Worm (Caenorhabditis elegans) whole organism, L3 larva: Measurements from ENCODE around the gene C07B5.8.

Experiments
- R02D3.7 ChIP-seq: fragments of 150-350 bp; optimal IDR thresholded peaks from 2 replicates; lab custom pipeline; 2014; ENCODE audit warnings: missing biosample characterization, missing genetic modification characterization
- ZK546.5 ChIP-seq: sonication (generic microtip); optimal IDR thresholded peaks from 2 replicates; lab custom pipeline; 2017; ENCODE audit warnings: missing biosample characterization, missing genetic modification characterization
- aly-2 ChIP-seq: fragments of 150-350 bp; optimal IDR thresholded peaks from 2 replicates; lab custom pipeline; 2014; ENCODE audit warnings: missing biosample characterization, missing genetic modification characterization
- ama-1 ChIP-seq: fragments of 150-350 bp; optimal IDR thresholded peaks from 2 replicates; lab custom pipeline; 2018
- ceh-16 ChIP-seq: sonication (generic microtip); optimal IDR thresholded peaks from 2 replicates; lab custom pipeline; 2017; ENCODE audit warnings: missing biosample characterization, missing genetic modification characterization
- ceh-28 ChIP-seq: fragments of 150-350 bp; optimal IDR thresholded peaks from 2 replicates; lab custom pipeline; 2014; ENCODE audit warnings: missing biosample characterization, missing genetic modification reagents, missing genetic modification characterization
- ceh-82 ChIP-seq: fragments of 150-350 bp; optimal IDR thresholded peaks from 2 replicates; lab custom pipeline; 2014; ENCODE audit warnings: missing biosample characterization, missing genetic modification characterization
- ceh-9 ChIP-seq: sonication (generic microtip); optimal IDR thresholded peaks from 2 replicates; lab custom pipeline; 2018; ENCODE audit warnings: missing biosample characterization, missing genetic modification characterization
- daf-12 ChIP-seq: fragments of 150-350 bp; optimal IDR thresholded peaks from 2 replicates; lab custom pipeline; 2014; ENCODE audit warnings: missing biosample characterization, missing genetic modification reagents, missing genetic modification characterization
- egl-5 ChIP-seq: fragments of 150-350 bp; optimal IDR thresholded peaks from 2 replicates; lab custom pipeline; 2017; ENCODE audit warnings: missing biosample characterization, missing genetic modification reagents, missing genetic modification characterization, inconsistent platforms
- elt-1 ChIP-seq: fragments of 150-350 bp; optimal IDR thresholded peaks from 2 replicates; lab custom pipeline; 2014; ENCODE audit warnings: missing biosample characterization, missing genetic modification characterization
- elt-2 ChIP-seq: sonication (generic microtip); optimal IDR thresholded peaks from 2 replicates; lab custom pipeline; 2016; ENCODE audit warnings: missing genetic modification reagents, mild to moderate bottlenecking, missing genetic modification characterization, missing compliant biosample characterization
- elt-3 ChIP-seq, 3 experiments: fragments of 150-350 bp in 1 of 3; sonication (generic microtip) in 2 of 3; optimal IDR thresholded peaks; 2 replicates in 2 of 3; 4 replicates in 1 of 3; lab custom pipeline; 2014 to 2017; ENCODE audit warnings: missing biosample characterization in 3 of 3, missing genetic modification characterization in 3 of 3
- eor-1 ChIP-seq, 2 experiments: fragments of 150-350 bp; optimal IDR thresholded peaks; 2 replicates each; lab custom pipeline; 2014 to 2018; ENCODE audit warnings: missing biosample characterization in 2 of 2, missing genetic modification characterization in 2 of 2
- fkh-10 ChIP-seq: sonication (generic microtip); optimal IDR thresholded peaks from 2 replicates; lab custom pipeline; 2017; ENCODE audit warnings: missing biosample characterization, missing genetic modification reagents, missing genetic modification characterization
- fkh-2 ChIP-seq: fragments of 150-350 bp; optimal IDR thresholded peaks from 2 replicates; lab custom pipeline; 2014; ENCODE audit warnings: missing biosample characterization, missing genetic modification reagents, missing genetic modification characterization
- fos-1 ChIP-seq: fragments of 150-350 bp; optimal IDR thresholded peaks from 2 replicates; lab custom pipeline; 2014; ENCODE audit warnings: missing biosample characterization, missing genetic modification characterization
- hmg-11 ChIP-seq: sonication (generic microtip); optimal IDR thresholded peaks from 2 replicates; lab custom pipeline; 2016; ENCODE audit warnings: missing genetic modification characterization, missing compliant biosample characterization
- jun-1 ChIP-seq: fragments of 150-350 bp; optimal IDR thresholded peaks from 2 replicates; lab custom pipeline; 2014; ENCODE audit warnings: missing biosample characterization, missing genetic modification reagents, missing genetic modification characterization
- lin-15B ChIP-seq: fragments of 150-350 bp; optimal IDR thresholded peaks from 2 replicates; lab custom pipeline; 2014; ENCODE audit warnings: missing biosample characterization, missing genetic modification characterization
- lin-39 ChIP-seq: fragments of 150-350 bp; optimal IDR thresholded peaks from 2 replicates; lab custom pipeline; 2018; ENCODE audit warnings: missing biosample characterization, missing genetic modification reagents, missing genetic modification characterization
- lsy-12 ChIP-seq: sonication (generic microtip); optimal IDR thresholded peaks from 2 replicates; lab custom pipeline; 2016; ENCODE audit warnings: mild to moderate bottlenecking, missing genetic modification characterization, missing compliant biosample characterization
- nfya-1 ChIP-seq: sonication (generic microtip); optimal IDR thresholded peaks from 2 replicates; lab custom pipeline; 2017; ENCODE audit warnings: missing genetic modification characterization, mild to moderate bottlenecking, missing compliant biosample characterization, antibody characterized with exemption, moderate library complexity; ENCODE audit not compliant: insufficient read depth
- nhr-11 ChIP-seq: fragments of 150-350 bp; optimal IDR thresholded peaks from 2 replicates; lab custom pipeline; 2014; ENCODE audit warnings: missing biosample characterization, missing genetic modification characterization
- nhr-12 ChIP-seq: fragments of 150-350 bp; optimal IDR thresholded peaks from 2 replicates; lab custom pipeline; 2014; ENCODE audit warnings: missing biosample characterization, missing genetic modification characterization
- nhr-23 ChIP-seq: fragments of 150-350 bp; optimal IDR thresholded peaks from 2 replicates; lab custom pipeline; 2014; ENCODE audit warnings: missing biosample characterization, missing genetic modification reagents, missing genetic modification characterization
- nhr-237 ChIP-seq: fragments of 150-350 bp; optimal IDR thresholded peaks from 2 replicates; lab custom pipeline; 2014; ENCODE audit warnings: missing biosample characterization, missing genetic modification characterization
- nhr-25 ChIP-seq: sonication (generic microtip); optimal IDR thresholded peaks from 2 replicates; lab custom pipeline; 2017; ENCODE audit warnings: missing biosample characterization, missing genetic modification characterization
- nhr-76 ChIP-seq: fragments of 150-350 bp; sonication (generic microtip); optimal IDR thresholded peaks from 5 replicates; lab custom pipeline; 2014; ENCODE audit warnings: missing biosample characterization, missing genetic modification characterization
- nhr-77 ChIP-seq: fragments of 150-350 bp; optimal IDR thresholded peaks from 2 replicates; lab custom pipeline; 2014; ENCODE audit warnings: missing biosample characterization, missing genetic modification characterization
- pha-4 ChIP-seq: fragments of 150-350 bp; optimal IDR thresholded peaks from 2 replicates; lab custom pipeline; 2014; ENCODE audit warnings: missing biosample characterization, missing genetic modification reagents, missing genetic modification characterization
- pqm-1 ChIP-seq: fragments of 150-350 bp; optimal IDR thresholded peaks from 2 replicates; lab custom pipeline; 2017; ENCODE audit warnings: missing biosample characterization, missing genetic modification characterization, inconsistent platforms
- sea-2 ChIP-seq: fragments of 150-350 bp; sonication (generic microtip); optimal IDR thresholded peaks from 4 replicates; lab custom pipeline; 2014; ENCODE audit warnings: missing biosample characterization, missing genetic modification reagents, missing genetic modification characterization
- skn-1 ChIP-seq: fragments of 150-350 bp; optimal IDR thresholded peaks from 2 replicates; lab custom pipeline; 2014; ENCODE audit warnings: missing biosample characterization, missing genetic modification characterization
- snpc-4 ChIP-seq: fragments of 150-350 bp; optimal IDR thresholded peaks from 2 replicates; lab custom pipeline; 2014; ENCODE audit warnings: missing biosample characterization, missing genetic modification characterization
- tbx-2 ChIP-seq: sonication (generic microtip); optimal IDR thresholded peaks from 2 replicates; lab custom pipeline; 2016; ENCODE audit warnings: mild to moderate bottlenecking, missing genetic modification characterization, missing compliant biosample characterization
- unc-39 ChIP-seq: sonication (generic microtip); optimal IDR thresholded peaks from 4 replicates; lab custom pipeline; 2017; ENCODE audit warnings: missing biosample characterization, missing genetic modification characterization
- unc-62 ChIP-seq: fragments of 150-350 bp; sonication (generic microtip); optimal IDR thresholded peaks from 4 replicates; lab custom pipeline; 2014; ENCODE audit warnings: missing biosample characterization, missing genetic modification reagents, missing genetic modification characterization
- zag-1 ChIP-seq: fragments of 150-350 bp; optimal IDR thresholded peaks from 2 replicates; lab custom pipeline; 2014; ENCODE audit warnings: missing biosample characterization, missing genetic modification characterization
- ztf-11 ChIP-seq: fragments of 150-350 bp; optimal IDR thresholded peaks from 2 replicates; lab custom pipeline; 2014; ENCODE audit warnings: missing biosample characterization, missing genetic modification characterization
- ztf-4 ChIP-seq: fragments of 150-350 bp; optimal IDR thresholded peaks from 2 replicates; lab custom pipeline; 2014; ENCODE audit warnings: missing biosample characterization, missing genetic modification characterization

The C07B5.8 gene

ce11 chrX:9566429-9566828, 29.9 kb upstream of the C07B5.8 start, which contains the start of gene F49E2.2:
TSS of gene F49E2.2 (plus strand) at chrX:9566729.
- TF ChIP-seq ztf-4 (tag; lab: Kevin White, UChicago) (no peak), elt-2 (no peak), nhr-23 (tag; lab: Kevin White, UChicago) (no peak)

- TF ChIP-seq nhr-237: no peak
- no peak for TF ChIP-seq nhr-77
- TF ChIP-seq nhr-23 (tag; lab: Kevin White, UChicago): no peak
- no peak for TF ChIP-seq snpc-4 (tag; lab: Kevin White, UChicago)
- TF ChIP-seq pha-4 (tag; lab: Kevin White, UChicago): no peak
- TF ChIP-seq pqm-1: no peak
- no peak for TF ChIP-seq nfya-1 (tag; lab: Kevin White, UChicago)
- no peak for TF ChIP-seq R02D3.7 (tag; lab: Kevin White, UChicago)
- TF ChIP-seq ztf-11 (tag; lab: Kevin White, UChicago): no peak
- TF ChIP-seq ceh-16 (tag; lab: Kevin White, UChicago): no peak
- TF ChIP-seq daf-12: no peak
- TF ChIP-seq skn-1 (tag; lab: Kevin White, UChicago): no peak
- no peak for TF ChIP-seq hmg-11 (tag; lab: Kevin White, UChicago)
- TF ChIP-seq lin-15B (tag; lab: Kevin White, UChicago): no peak
Observed at ce11 chrX:9565881-9566280, 29.3 kb upstream of the C07B5.8 start, which contains the start of gene moc-5. TSS of gene moc-5 (minus strand) at chrX:9565981.

- TF ChIP-seq unc-39 (tag; lab: Kevin White, UChicago): no peak
- TF ChIP-seq daf-12: no peak
- no peak for TF ChIP-seq elt-3 (tag; optimal IDR thresholded peaks at IDR 0.05; lab: Kevin White, UChicago)
- no peak for TF ChIP-seq nhr-23 (tag; lab: Kevin White, UChicago)
- no peak for TF ChIP-seq fos-1 (tag; lab: Kevin White, UChicago)
- peak; percentile 50 for TF ChIP-seq ama-1
- no peak for TF ChIP-seq nhr-76 (tag; lab: Kevin White, UChicago)
- peak; percentile 35 for TF ChIP-seq pha-4 (tag; lab: Kevin White, UChicago)
- no peak for TF ChIP-seq tbx-2
- no peak for TF ChIP-seq ceh-28 (tag; lab: Kevin White, UChicago)
- no peak for TF ChIP-seq unc-62 (GFP tag; lab: Kevin White, UChicago)
- TF ChIP-seq nfya-1 (tag; lab: Kevin White, UChicago): peak; percentile 25
- no peak for TF ChIP-seq zag-1
- no peak for TF ChIP-seq snpc-4 (tag; lab: Kevin White, UChicago)
- no peak for TF ChIP-seq ZK546.5 (tag; lab: Kevin White, UChicago)
- TF ChIP-seq sea-2 (GFP tag; lab: Kevin White, UChicago): no peak
- no peak for TF ChIP-seq ztf-4 (tag; lab: Kevin White, UChicago)
- TF ChIP-seq nhr-11 (tag; lab: Kevin White, UChicago): no peak
- TF ChIP-seq elt-1 (tag; lab: Kevin White, UChicago): no peak
- TF ChIP-seq fkh-2: no peak
- no peak for TF ChIP-seq fkh-10 (GFP tag; lab: Kevin White, UChicago)
- no peak for TF ChIP-seq aly-2
- TF ChIP-seq nhr-12: no peak
- TF ChIP-seq ceh-82: no peak
- no peak for TF ChIP-seq skn-1 (tag; lab: Kevin White, UChicago)
- TF ChIP-seq lin-39 (tag; lab: Kevin White, UChicago): no peak
- TF ChIP-seq lsy-12 (tag; lab: Kevin White, UChicago): no peak
- TF ChIP-seq egl-5: no peak
- TF ChIP-seq elt-2: peak; percentile 40
- TF ChIP-seq, all 47 proteins: peak for 4
Observed at ce11 chrX:9560931-9561330, 24.4 kb upstream of the C07B5.8 start.

- no peak for TF ChIP-seq nfya-1 (tag; lab: Kevin White, UChicago)
- TF ChIP-seq pqm-1: no peak
- no peak for TF ChIP-seq eor-1 (tag; optimal IDR thresholded peaks at IDR 0.05; lab: Kevin White, UChicago)
- TF ChIP-seq jun-1 (tag; lab: Kevin White, UChicago): no peak
- no peak for TF ChIP-seq ama-1
- no peak for TF ChIP-seq fkh-2
- no peak for TF ChIP-seq fos-1 (tag; lab: Kevin White, UChicago)
- no peak for TF ChIP-seq nhr-23 (tag; lab: Kevin White, UChicago)
- TF ChIP-seq daf-12: no peak
- TF ChIP-seq elt-2: no peak
- TF ChIP-seq nhr-25 (tag; lab: Kevin White, UChicago): no peak
- no peak for TF ChIP-seq lin-39 (tag; lab: Kevin White, UChicago)
- TF ChIP-seq ceh-9: no peak
- no peak for TF ChIP-seq snpc-4 (tag; lab: Kevin White, UChicago)
- no peak for TF ChIP-seq egl-5
- TF ChIP-seq, all 47 proteins: peak for 0
Observed at ce11 chrX:9556038-9556437, 19.5 kb upstream of the C07B5.8 start.
